Worm (Caenorhabditis elegans) whole organism, L1 larva: ENCODE data around the gene C14A4.8.

Experiments
- C04F5.9 ChIP-seq: sonication (generic microtip); optimal IDR thresholded peaks from 2 replicates; lab custom pipeline; 2016; ENCODE audit warnings: missing genetic modification characterization, missing compliant biosample characterization
- C34B4.2 ChIP-seq: sonication (generic microtip); optimal IDR thresholded peaks from 2 replicates; lab custom pipeline; 2017; ENCODE audit warnings: mild to moderate bottlenecking, missing genetic modification characterization, missing compliant biosample characterization
- aha-1 ChIP-seq: fragments of 150-350 bp; optimal IDR thresholded peaks from 2 replicates; lab custom pipeline; 2014; ENCODE audit warnings: missing biosample characterization, missing genetic modification characterization
- alr-1 ChIP-seq: fragments of 200-800 bp; sonication (Bioruptor generic); optimal IDR thresholded peaks from 2 replicates; lab custom pipeline; 2018; ENCODE audit warnings: borderline replicate concordance, mild to moderate bottlenecking, missing genetic modification characterization, missing compliant biosample characterization
- aly-2 ChIP-seq: fragments of 150-350 bp; optimal IDR thresholded peaks from 2 replicates; lab custom pipeline; 2014; ENCODE audit warnings: missing biosample characterization, missing genetic modification characterization
- ceh-8 ChIP-seq: fragments of 200-800 bp; sonication (Bioruptor generic); optimal IDR thresholded peaks from 2 replicates; lab custom pipeline; 2018; ENCODE audit warnings: mild to moderate bottlenecking, missing genetic modification characterization, moderate library complexity, missing compliant biosample characterization
- ceh-88 ChIP-seq: fragments of 200-800 bp; sonication (Bioruptor generic); IDR thresholded peaks from 2 replicates; pipeline ENCODE4 v1.3.6; 2022; ENCODE audit warnings: missing genetic modification characterization, missing compliant biosample characterization
- ces-1 ChIP-seq: fragments of 150-350 bp; optimal IDR thresholded peaks from 2 replicates; lab custom pipeline; 2014; ENCODE audit warnings: missing biosample characterization, missing genetic modification reagents, missing genetic modification characterization
- dpl-1 ChIP-seq, 3 experiments: fragments of 150-350 bp in 2 of 3; sonication (generic microtip) in 1 of 3; optimal IDR thresholded peaks; 2 replicates each; lab custom pipeline; 2014 to 2017; ENCODE audit warnings: missing biosample characterization in 3 of 3, missing genetic modification characterization in 3 of 3, missing genetic modification reagents in 3 of 3
- dsc-1 ChIP-seq: sonication (generic microtip); optimal IDR thresholded peaks from 2 replicates; lab custom pipeline; 2016; ENCODE audit warnings: mild to moderate bottlenecking, missing genetic modification characterization, missing compliant biosample characterization
- efl-1 ChIP-seq, 4 experiments: fragments of 150-350 bp; optimal IDR thresholded peaks in 3 of 4; peaks in 1 of 4; 1 replicate in 1 of 4; 2 replicates in 3 of 4; lab custom pipeline; 2014; ENCODE audit warnings: missing biosample characterization in 2 of 4, missing genetic modification characterization in 2 of 4, missing genetic modification reagents in 2 of 4
- efl-3 ChIP-seq: fragments of 200-800 bp; sonication (Bioruptor generic); optimal IDR thresholded peaks from 2 replicates; lab custom pipeline; 2018; ENCODE audit warnings: mild to moderate bottlenecking, missing genetic modification characterization, missing compliant biosample characterization
- elt-2 ChIP-seq: sonication (generic microtip); optimal IDR thresholded peaks from 2 replicates; lab custom pipeline; 2016; ENCODE audit warnings: missing genetic modification characterization, mild to moderate bottlenecking, inconsistent platforms, missing compliant biosample characterization, missing genetic modification reagents
- fkh-10 ChIP-seq: sonication (generic microtip); optimal IDR thresholded peaks from 2 replicates; lab custom pipeline; 2017; ENCODE audit warnings: missing biosample characterization, missing genetic modification reagents, missing genetic modification characterization
- hlh-17 ChIP-seq: fragments of 200-800 bp; sonication (Bioruptor generic); optimal IDR thresholded peaks from 2 replicates; lab custom pipeline; 2018; ENCODE audit warnings: missing genetic modification characterization, mild to moderate bottlenecking, missing compliant biosample characterization, moderate library complexity, borderline replicate concordance
- hlh-4 ChIP-seq: sonication (generic microtip); optimal IDR thresholded peaks from 2 replicates; lab custom pipeline; 2016; ENCODE audit warnings: mild to moderate bottlenecking, missing genetic modification characterization, missing compliant biosample characterization
- hpl-2 ChIP-seq: fragments of 150-350 bp; optimal IDR thresholded peaks from 2 replicates; lab custom pipeline; 2014; ENCODE audit warnings: missing biosample characterization, missing genetic modification reagents, missing genetic modification characterization
- jun-1 ChIP-seq: fragments of 150-350 bp; optimal IDR thresholded peaks from 2 replicates; lab custom pipeline; 2014; ENCODE audit warnings: missing biosample characterization, missing genetic modification reagents, missing genetic modification characterization
- lin-14 ChIP-seq: fragments of 200-800 bp; sonication (Bioruptor generic); optimal IDR thresholded peaks from 2 replicates; lab custom pipeline; 2018; ENCODE audit warnings: mild to moderate bottlenecking, missing genetic modification characterization, moderate library complexity, missing compliant biosample characterization
- lir-3 ChIP-seq: sonication (generic microtip); optimal IDR thresholded peaks from 2 replicates; lab custom pipeline; 2016; ENCODE audit warnings: mild to moderate bottlenecking, missing genetic modification characterization, moderate library complexity, missing compliant biosample characterization; ENCODE audit not compliant: poor library complexity
- lsy-2 ChIP-seq, 2 experiments: fragments of 150-350 bp; optimal IDR thresholded peaks; 2 replicates each; lab custom pipeline; 2014; ENCODE audit warnings: missing biosample characterization in 2 of 2, missing genetic modification characterization in 2 of 2
- mab-9 ChIP-seq: fragments of 200-800 bp; sonication (Bioruptor generic); IDR thresholded peaks from 2 replicates; pipeline ENCODE4 v1.3.6; 2022; ENCODE audit warnings: missing genetic modification reagents, missing genetic modification characterization, missing compliant biosample characterization
- mdl-1 ChIP-seq, 2 experiments: fragments of 150-350 bp; optimal IDR thresholded peaks; 2 replicates each; lab custom pipeline; 2014 to 2017; ENCODE audit warnings: missing biosample characterization in 2 of 2, missing genetic modification characterization in 2 of 2, inconsistent platforms in 1 of 2
- mep-1 ChIP-seq: fragments of 150-350 bp; optimal IDR thresholded peaks from 2 replicates; lab custom pipeline; 2014; ENCODE audit warnings: missing biosample characterization, missing genetic modification characterization
- nhr-11 ChIP-seq: fragments of 150-350 bp; optimal IDR thresholded peaks from 2 replicates; lab custom pipeline; 2014; ENCODE audit warnings: missing biosample characterization, missing genetic modification characterization
- nhr-12 ChIP-seq: sonication (generic microtip); optimal IDR thresholded peaks from 2 replicates; lab custom pipeline; 2017; ENCODE audit warnings: missing biosample characterization, missing genetic modification characterization
- nhr-19 ChIP-seq: fragments of 200-800 bp; sonication (Bioruptor generic); conservative IDR thresholded peaks from 2 replicates; pipeline ENCODE4 v1.3.6; 2022; ENCODE audit warnings: missing genetic modification characterization, missing compliant biosample characterization
- nhr-47 ChIP-seq: sonication (generic microtip); optimal IDR thresholded peaks from 2 replicates; lab custom pipeline; 2016; ENCODE audit warnings: mild to moderate bottlenecking, missing genetic modification characterization, moderate library complexity, missing compliant biosample characterization
- nhr-71 ChIP-seq: sonication (generic microtip); optimal IDR thresholded peaks from 2 replicates; lab custom pipeline; 2016; ENCODE audit warnings: mild to moderate bottlenecking, missing genetic modification characterization, moderate library complexity, missing compliant biosample characterization
- nhr-76 ChIP-seq: sonication (generic microtip); optimal IDR thresholded peaks from 2 replicates; lab custom pipeline; 2017; ENCODE audit warnings: missing biosample characterization, missing genetic modification characterization
- nhr-84 ChIP-seq: sonication (generic microtip); optimal IDR thresholded peaks from 2 replicates; lab custom pipeline; 2017; ENCODE audit warnings: missing biosample characterization, missing genetic modification characterization
- nhr-90 ChIP-seq: sonication (generic microtip); optimal IDR thresholded peaks from 2 replicates; lab custom pipeline; 2016; ENCODE audit warnings: mild to moderate bottlenecking, missing genetic modification characterization, missing compliant biosample characterization; ENCODE audit not compliant: poor library complexity
- pag-3 ChIP-seq: sonication (generic microtip); optimal IDR thresholded peaks from 2 replicates; lab custom pipeline; 2017; ENCODE audit warnings: missing genetic modification characterization, mild to moderate bottlenecking, missing compliant biosample characterization, antibody characterized with exemption, borderline replicate concordance; ENCODE audit not compliant: insufficient read depth
- pax-3 ChIP-seq: fragments of 200-800 bp; sonication (Bioruptor generic); optimal IDR thresholded peaks from 2 replicates; lab custom pipeline; 2018; ENCODE audit warnings: mild to moderate bottlenecking, missing genetic modification characterization, moderate library complexity, missing compliant biosample characterization
- pqm-1 ChIP-seq: sonication (generic microtip); optimal IDR thresholded peaks from 3 replicates; lab custom pipeline; 2017; ENCODE audit warnings: missing biosample characterization, missing genetic modification characterization
- rnt-1 ChIP-seq: sonication (generic microtip); optimal IDR thresholded peaks from 2 replicates; lab custom pipeline; 2016; ENCODE audit warnings: mild to moderate bottlenecking, missing genetic modification characterization, moderate library complexity, missing compliant biosample characterization
- snpc-4 ChIP-seq: fragments of 150-350 bp; optimal IDR thresholded peaks from 2 replicates; lab custom pipeline; 2014; ENCODE audit warnings: missing biosample characterization, missing genetic modification characterization
- snu-23 ChIP-seq: sonication (generic microtip); optimal IDR thresholded peaks from 2 replicates; lab custom pipeline; 2016; ENCODE audit warnings: missing genetic modification characterization, missing compliant biosample characterization
- sox-4 ChIP-seq: sonication (generic microtip); optimal IDR thresholded peaks from 2 replicates; lab custom pipeline; 2016; ENCODE audit warnings: missing genetic modification characterization, missing compliant biosample characterization
- sup-37 ChIP-seq: fragments of 200-800 bp; sonication (Bioruptor generic); optimal IDR thresholded peaks from 2 replicates; lab custom pipeline; 2018; ENCODE audit warnings: mild to moderate bottlenecking, missing genetic modification characterization, missing compliant biosample characterization
- swsn-7 ChIP-seq: sonication (generic microtip); optimal IDR thresholded peaks from 2 replicates; lab custom pipeline; 2016; ENCODE audit warnings: missing genetic modification characterization, missing compliant biosample characterization
- tlp-1 ChIP-seq: fragments of 150-350 bp; optimal IDR thresholded peaks from 2 replicates; lab custom pipeline; 2014; ENCODE audit warnings: missing biosample characterization, missing genetic modification characterization
- unc-130 ChIP-seq: fragments of 150-350 bp; optimal IDR thresholded peaks from 2 replicates; lab custom pipeline; 2017; ENCODE audit warnings: missing biosample characterization, missing genetic modification characterization, inconsistent platforms
- unc-62 ChIP-seq: fragments of 150-350 bp; optimal IDR thresholded peaks from 2 replicates; lab custom pipeline; 2014; ENCODE audit warnings: missing biosample characterization, missing genetic modification reagents, missing genetic modification characterization
- unc-86 ChIP-seq: sonication (generic microtip); optimal IDR thresholded peaks from 2 replicates; lab custom pipeline; 2016; ENCODE audit warnings: missing genetic modification characterization, missing compliant biosample characterization
- vab-15 ChIP-seq: sonication (generic microtip); optimal IDR thresholded peaks from 2 replicates; lab custom pipeline; 2017; ENCODE audit warnings: missing genotype, mild to moderate bottlenecking, missing genetic modification characterization, missing compliant biosample characterization
- zip-4 ChIP-seq: fragments of 200-800 bp; sonication (Bioruptor generic); optimal IDR thresholded peaks from 2 replicates; lab custom pipeline; 2018; ENCODE audit warnings: mild to moderate bottlenecking, missing genetic modification characterization, moderate library complexity, missing compliant biosample characterization
- ztf-4 ChIP-seq: fragments of 150-350 bp; optimal IDR thresholded peaks from 2 replicates; lab custom pipeline; 2014; ENCODE audit warnings: missing biosample characterization, missing genetic modification characterization

Gene C14A4.8

ce11 chrII:10551985-10552736 lies 45.8 kb downstream of the C14A4.8 start (continued):
- TF ChIP-seq fkh-10 (GFP tag; lab: Kevin White, UChicago) (peak; percentile 81), lir-3 (tag; lab: Kevin White, UChicago) (peak; percentile 81), nhr-19 (GFP tag; lab: Robert Waterston, UW) (peak; percentile 94), jun-1 (peak; percentile 95), pax-3 (tag; lab: Kevin White, UChicago) (peak; percentile 88), mep-1 (peak; percentile 99), lin-14 (GFP tag; lab: Kevin White, UChicago) (peak; percentile 99), hlh-4 (no peak), snu-23 (GFP tag; lab: Kevin White, UChicago) (peak; percentile 97), ztf-4 (peak; percentile 95), mdl-1 (tag; optimal IDR thresholded peaks at IDR 0.05; lab: Kevin White, UChicago) (peak; percentile 32 to 96), nhr-12 (tag; lab: Kevin White, UChicago) (no peak), nhr-84 (tag; lab: Kevin White, UChicago) (no peak), dpl-1 (GFP tag; optimal IDR thresholded peaks at IDR 0.05; lab: Kevin White, UChicago) (peak; percentile 67 to 75 (median 72)), hpl-2 (GFP tag; lab: Kevin White, UChicago) (peak; percentile 93), dsc-1 (tag; lab: Kevin White, UChicago) (peak; percentile 84), nhr-11 (tag; lab: Kevin White, UChicago) (peak; percentile 99), aly-2 (tag; lab: Kevin White, UChicago) (peak; percentile 97), pag-3 (tag; lab: Kevin White, UChicago) (no peak), alr-1 (no peak), efl-1 (optimal IDR thresholded peaks at IDR 0.05; lab: Kevin White, UChicago) (peak; percentile 87 to 91), efl-1 (GFP tag; optimal IDR thresholded peaks at IDR 0.05 in 1 of 2; lab: Kevin White, UChicago) (peak; percentile 60 to 97), rnt-1 (tag; lab: Kevin White, UChicago) (peak; percentile 88), unc-130 (tag; lab: Kevin White, UChicago) (peak; percentile 95), elt-2 (tag; lab: Kevin White, UChicago) (peak; percentile 62), C34B4.2 (tag; lab: Kevin White, UChicago) (no peak), ceh-8 (GFP tag; lab: Kevin White, UChicago) (peak; percentile 85), hlh-17 (no peak), nhr-47 (tag; lab: Kevin White, UChicago) (peak; percentile 97), ceh-88 (GFP tag; lab: Robert Waterston, UW) (peak; percentile 76), nhr-76 (tag; lab: Kevin White, UChicago) (no peak), sox-4 (tag; lab: Kevin White, UChicago) (peak; percentile 72), zip-4 (peak; percentile 63), efl-3 (GFP tag; lab: Kevin White, UChicago) (peak; percentile 33), ces-1 (GFP tag; lab: Kevin White, UChicago) (no peak), vab-15 (tag; lab: Kevin White, UChicago) (peak; percentile 21), nhr-71 (peak; percentile 99), swsn-7 (tag; lab: Kevin White, UChicago) (peak; percentile 96), C04F5.9 (peak; percentile 82), lsy-2 (tag; optimal IDR thresholded peaks at IDR 0.05; lab: Kevin White, UChicago) (peak; percentile 92 to 96), tlp-1 (no peak), sup-37 (GFP tag; lab: Kevin White, UChicago) (peak; percentile 55), pqm-1 (tag; lab: Kevin White, UChicago) (no peak), unc-86 (tag; lab: Kevin White, UChicago) (peak; percentile 96), unc-62 (no peak), aha-1 (tag; lab: Kevin White, UChicago) (peak; percentile 87), mab-9 (GFP tag; lab: Robert Waterston, UW) (peak; percentile 68), snpc-4 (tag; lab: Kevin White, UChicago) (peak; percentile 77), nhr-90 (peak; percentile 95)
- TF ChIP-seq, all 84 proteins: peak for 65
